Fruit fly (Drosophila melanogaster): ENCODE data around the gene CG12522.

dm6 chr3L:11074043-11074853, 33.8 kb upstream of the CG12522 start, which contains the start of the genes Pfdn2 and Noc1:
- TF ChIP-seq lola (GFP tag; optimal IDR thresholded peaks at IDR 0.05) (no peak), rgr (GFP tag; optimal IDR thresholded peaks at IDR 0.05) (no peak), CG32264 (GFP tag; optimal IDR thresholded peaks at IDR 0.05) (no peak), CrebA (GFP tag; optimal IDR thresholded peaks at IDR 0.05; ENCODE audit: borderline replicate concordance) (no peak), foxo (GFP tag; optimal IDR thresholded peaks at IDR 0.05) (no peak), pan (optimal IDR thresholded peaks at IDR 0.05) (no peak), usp (GFP tag; optimal IDR thresholded peaks at IDR 0.05) (no peak), tai (GFP tag; optimal IDR thresholded peaks at IDR 0.05) (no peak)

All from whole organism, wandering third instar larva.